Worm (Caenorhabditis elegans) whole organism, L1 larva: ENCODE data around the gene nhr-112.

Experiments used
- ces-1 ChIP-seq: fragments of 150-350 bp; optimal IDR thresholded peaks from 2 replicates; lab custom pipeline; 2014; ENCODE audit warnings: missing biosample characterization, missing genetic modification reagents, missing genetic modification characterization
- fkh-10 ChIP-seq: sonication (generic microtip); optimal IDR thresholded peaks from 2 replicates; lab custom pipeline; 2017; ENCODE audit warnings: missing biosample characterization, missing genetic modification reagents, missing genetic modification characterization
- lin-35 ChIP-seq, 2 experiments: fragments of 150-350 bp; optimal IDR thresholded peaks; 2 replicates each; lab custom pipeline; 2014; ENCODE audit warnings: missing biosample characterization in 2 of 2, missing genetic modification characterization in 2 of 2, missing genetic modification reagents in 2 of 2
- lsy-2 ChIP-seq, 2 experiments: fragments of 150-350 bp; optimal IDR thresholded peaks; 2 replicates each; lab custom pipeline; 2014; ENCODE audit warnings: missing biosample characterization in 2 of 2, missing genetic modification characterization in 2 of 2
- nhr-11 ChIP-seq: fragments of 150-350 bp; optimal IDR thresholded peaks from 2 replicates; lab custom pipeline; 2014; ENCODE audit warnings: missing biosample characterization, missing genetic modification characterization
- nhr-85 ChIP-seq: sonication (generic microtip); peaks from one replicate; lab custom pipeline; 2016; ENCODE audit warnings: missing genetic modification characterization, inconsistent platforms, missing compliant biosample characterization
- nhr-90 ChIP-seq: sonication (generic microtip); optimal IDR thresholded peaks from 2 replicates; lab custom pipeline; 2016; ENCODE audit warnings: mild to moderate bottlenecking, missing genetic modification characterization, missing compliant biosample characterization; ENCODE audit not compliant: poor library complexity
- unc-130 ChIP-seq: fragments of 150-350 bp; optimal IDR thresholded peaks from 2 replicates; lab custom pipeline; 2017; ENCODE audit warnings: missing biosample characterization, missing genetic modification characterization, inconsistent platforms

DNA sequence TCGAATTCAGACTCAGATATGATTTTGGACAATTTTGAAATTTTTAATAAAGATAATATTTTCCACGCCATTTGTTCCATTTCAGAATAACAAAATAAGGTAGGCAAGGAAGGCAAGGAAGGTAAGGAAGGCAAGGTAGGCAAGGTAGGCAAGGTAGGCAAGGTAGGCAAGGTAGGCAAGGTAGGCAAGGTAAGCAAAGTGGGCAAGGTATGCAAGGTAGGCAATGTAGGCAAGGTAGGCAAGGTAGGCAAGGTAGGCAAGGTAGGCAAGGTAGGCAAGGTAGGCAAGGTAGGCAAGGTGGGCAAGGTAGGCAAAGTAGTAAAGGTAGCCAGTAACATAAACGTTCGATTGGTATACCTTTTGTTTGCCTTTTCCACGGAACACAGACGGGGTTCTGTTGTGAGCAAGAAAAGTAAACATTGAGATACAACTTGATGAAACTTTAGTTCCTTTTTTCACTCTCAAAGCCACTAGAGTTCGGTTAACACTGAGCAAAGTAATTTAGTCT, 23.8 kb downstream of the nhr-112 start, which contains the start of gene Y70C5C.1:
- TF ChIP-seq unc-130 (tag; lab: Kevin White, UChicago): no peak
- no peak for TF ChIP-seq ces-1 (GFP tag; lab: Kevin White, UChicago)
- no peak for TF ChIP-seq fkh-10 (GFP tag; lab: Kevin White, UChicago)
- TF ChIP-seq nhr-85 (tag; lab: Kevin White, UChicago): no peak
- TF ChIP-seq lin-35 (GFP tag; optimal IDR thresholded peaks at IDR 0.05; lab: Kevin White, UChicago): no peak
- TF ChIP-seq nhr-90 (tag; lab: Kevin White, UChicago): no peak
- no peak for TF ChIP-seq nhr-11 (tag; lab: Kevin White, UChicago)
- no peak for TF ChIP-seq lsy-2 (tag; optimal IDR thresholded peaks at IDR 0.05; lab: Kevin White, UChicago)
